Fruit fly (Drosophila melanogaster): ENCODE data around the gene t-Grip128.

Gene t-Grip128

DNA sequence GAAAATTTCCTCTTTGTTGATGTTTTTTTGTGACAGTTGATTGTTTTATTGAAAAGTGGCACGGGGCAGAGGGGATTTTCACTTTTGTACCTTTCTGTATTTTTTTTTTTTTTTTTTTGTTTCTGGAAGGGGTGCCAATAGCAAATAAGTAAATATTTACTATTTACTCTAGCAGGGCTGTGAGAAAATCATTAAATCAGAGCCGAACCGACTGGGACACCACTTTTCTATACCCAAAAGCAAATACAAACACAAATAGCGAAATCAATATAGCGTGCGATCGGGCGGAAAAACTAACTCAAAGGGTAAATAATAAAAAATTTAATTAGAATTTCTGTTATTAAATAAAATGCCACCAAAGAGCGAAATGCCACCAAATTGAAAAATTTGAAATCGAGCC lies 4.6 kb downstream of the t-Grip128 start:
- TF ChIP-seq jim (GFP tag; optimal IDR thresholded peaks at IDR 0.05) (no peak), Dif (GFP tag; optimal IDR thresholded peaks at IDR 0.05; ENCODE audit: partially characterized antibody) (no peak)

DNA sequence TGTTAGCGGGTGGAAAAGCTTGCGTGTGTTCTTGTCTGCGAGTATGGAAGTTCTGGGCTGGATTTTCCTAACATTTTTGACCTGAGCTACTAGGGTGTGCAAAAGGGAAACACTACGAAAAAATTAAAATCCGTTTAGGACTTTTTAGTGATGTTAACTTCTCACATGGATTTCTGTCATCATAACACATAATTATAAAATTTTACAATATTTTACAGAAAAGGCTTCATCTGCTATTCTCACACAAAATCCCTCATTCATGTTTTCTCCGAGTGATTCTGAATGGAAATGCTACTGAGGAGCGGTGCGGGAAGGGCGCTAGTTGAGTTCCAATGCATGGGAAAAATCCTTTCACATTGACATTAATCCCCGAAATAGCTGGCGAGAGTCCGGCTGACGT lies 16.0 kb downstream of the t-Grip128 start, which contains the start of gene CG17030:
Gene CG17030 (minus strand): TSS at position 101 of the 400 bp plus-strand sequence.
- TF ChIP-seq lola (GFP tag; optimal IDR thresholded peaks at IDR 0.05) (no peak), usp (GFP tag; optimal IDR thresholded peaks at IDR 0.05) (no peak), Hr78 (GFP tag; optimal IDR thresholded peaks at IDR 0.05) (no peak), tai (GFP tag; optimal IDR thresholded peaks at IDR 0.05) (no peak), Hnf4 (GFP tag; optimal IDR thresholded peaks at IDR 0.05) (no peak), Sp1 (GFP tag; optimal IDR thresholded peaks at IDR 0.05) (no peak), dl (GFP tag; optimal IDR thresholded peaks at IDR 0.05; ENCODE audit: insufficient read depth in 1 of 2, partially characterized antibody in 2 of 2) (no peak), Dif (GFP tag; optimal IDR thresholded peaks at IDR 0.05; ENCODE audit: partially characterized antibody) (no peak), br (GFP tag; optimal IDR thresholded peaks at IDR 0.05) (no peak), brk (GFP tag; optimal IDR thresholded peaks at IDR 0.05) (no peak), pan (optimal IDR thresholded peaks at IDR 0.05) (no peak), woc (GFP tag; optimal IDR thresholded peaks at IDR 0.05) (no peak), dsf (GFP tag; optimal IDR thresholded peaks at IDR 0.05; ENCODE audit: borderline replicate concordance) (no peak)

DNA sequence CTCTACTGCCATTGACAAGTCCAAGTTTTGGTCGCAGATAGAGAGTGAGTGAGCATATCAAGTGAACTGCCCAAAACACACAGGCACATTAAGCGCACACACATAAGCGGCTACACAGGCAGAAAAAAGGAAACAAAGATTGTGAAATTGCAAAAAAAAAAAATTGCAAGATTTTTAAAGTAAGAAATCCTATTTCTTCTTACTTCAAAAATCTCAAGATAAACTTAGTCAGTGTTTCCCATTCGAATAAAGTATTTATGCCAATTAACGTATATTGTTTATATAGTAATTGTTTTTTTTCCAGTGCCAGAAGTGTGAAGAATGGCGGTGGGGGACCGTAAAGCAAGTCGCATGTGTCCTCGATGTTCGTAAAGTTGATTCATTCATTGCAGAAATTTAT lies 17.7 kb downstream of the t-Grip128 start:
- TF ChIP-seq br (GFP tag; optimal IDR thresholded peaks at IDR 0.05) (no peak), woc (GFP tag; optimal IDR thresholded peaks at IDR 0.05) (no peak), h (GFP tag; optimal IDR thresholded peaks at IDR 0.05) (no peak), jim (GFP tag; optimal IDR thresholded peaks at IDR 0.05) (no peak), HLH106 (tag; optimal IDR thresholded peaks at IDR 0.05) (no peak), Jra (GFP tag; optimal IDR thresholded peaks at IDR 0.05) (no peak), CG9705 (GFP tag; optimal IDR thresholded peaks at IDR 0.05) (no peak), psq (GFP tag; optimal IDR thresholded peaks at IDR 0.05) (no peak), Rel (GFP tag; optimal IDR thresholded peaks at IDR 0.05) (no peak), Rel (tag; optimal IDR thresholded peaks at IDR 0.05) (no peak), GATAd (GFP tag; optimal IDR thresholded peaks at IDR 0.05) (no peak), Vsx2 (GFP tag; optimal IDR thresholded peaks at IDR 0.05; ENCODE audit: partially characterized antibody) (no peak), Mio (GFP tag; optimal IDR thresholded peaks at IDR 0.05) (no peak), rgr (GFP tag; optimal IDR thresholded peaks at IDR 0.05) (no peak), lola (GFP tag; optimal IDR thresholded peaks at IDR 0.05) (no peak), OdsH (GFP tag; optimal IDR thresholded peaks at IDR 0.05) (no peak)

DNA sequence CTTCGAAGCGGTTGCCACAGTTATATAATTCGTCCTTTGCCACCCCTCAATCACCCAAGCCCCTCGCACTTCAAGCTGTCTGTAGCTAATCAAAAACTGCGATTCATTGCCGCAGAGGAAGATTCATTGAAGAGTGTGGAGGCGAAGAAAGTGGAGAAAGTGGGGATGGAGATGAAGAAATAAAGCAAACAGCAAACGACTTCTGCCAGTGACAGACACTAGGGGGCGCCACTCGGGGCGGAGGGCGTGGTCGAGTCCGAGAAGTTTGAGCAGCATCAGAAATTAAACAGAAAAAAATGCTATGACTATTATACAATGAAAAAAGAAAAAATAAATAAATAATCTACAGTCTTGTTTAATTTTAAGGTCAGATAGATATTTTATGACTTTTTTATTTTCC lies 18.6 kb downstream of the t-Grip128 start:
- TF ChIP-seq OdsH (GFP tag; optimal IDR thresholded peaks at IDR 0.05) (no peak), Sp1 (GFP tag; optimal IDR thresholded peaks at IDR 0.05) (no peak), ey (GFP tag; optimal IDR thresholded peaks at IDR 0.05) (no peak)

dm6 chr3L:4976059-4976823 lies 20.4 kb downstream of the t-Grip128 start:
- TF ChIP-seq dl (GFP tag; optimal IDR thresholded peaks at IDR 0.05; ENCODE audit: insufficient read depth in 1 of 2, partially characterized antibody in 2 of 2) = peak in 1 of 2 experiments; percentile 20
- peak; percentile 13 for TF ChIP-seq psq (GFP tag; optimal IDR thresholded peaks at IDR 0.05)
- peak; percentile 72 for TF ChIP-seq Dif (GFP tag; optimal IDR thresholded peaks at IDR 0.05; ENCODE audit: partially characterized antibody)
- peak; percentile 58 for TF ChIP-seq Vsx2 (GFP tag; optimal IDR thresholded peaks at IDR 0.05; ENCODE audit: partially characterized antibody)
- TF ChIP-seq HLH106 (tag; optimal IDR thresholded peaks at IDR 0.05) = no peak

- TF ChIP-seq CG32264 (GFP tag; optimal IDR thresholded peaks at IDR 0.05) (no peak), ey (GFP tag; optimal IDR thresholded peaks at IDR 0.05) (no peak), Rel (GFP tag; optimal IDR thresholded peaks at IDR 0.05) (no peak), Rel (tag; optimal IDR thresholded peaks at IDR 0.05) (no peak), jim (GFP tag; optimal IDR thresholded peaks at IDR 0.05) (no peak), fru (GFP tag; optimal IDR thresholded peaks at IDR 0.05) (no peak), Abd-B (GFP tag; optimal IDR thresholded peaks at IDR 0.05) (no peak), tai (GFP tag; optimal IDR thresholded peaks at IDR 0.05) (no peak), br (GFP tag; optimal IDR thresholded peaks at IDR 0.05) (no peak), dl (GFP tag; optimal IDR thresholded peaks at IDR 0.05; ENCODE audit: insufficient read depth in 1 of 2, partially characterized antibody in 2 of 2) (no peak), Vsx2 (GFP tag; optimal IDR thresholded peaks at IDR 0.05; ENCODE audit: partially characterized antibody) (no peak)
Measured at dm6 chr3L:4969328-4969727, 27.3 kb downstream of the t-Grip128 start.
